Fruit fly (Drosophila melanogaster): ENCODE results near the gene Hira.

The Hira gene

dm6 chrX:7690683-7691082 lies 31.2 kb upstream of the Hira start (continued):
- TF ChIP-seq pan (optimal IDR thresholded peaks at IDR 0.05) (no peak), pan (GFP tag; optimal IDR thresholded peaks at IDR 0.05 in 1 of 2, IDR thresholded peaks at IDR 0.05 in 1 of 2) (peak in 1 of 2 experiments; percentile 5), D (optimal IDR thresholded peaks at IDR 0.05) (no peak), D (GFP tag; optimal IDR thresholded peaks at IDR 0.05) (peak; percentile 39), lola (GFP tag; optimal IDR thresholded peaks at IDR 0.05) (peak in 1 of 3 experiments; percentile 15), Blimp-1 (GFP tag; optimal IDR thresholded peaks at IDR 0.05) (peak; percentile 45), az2 (GFP tag; optimal IDR thresholded peaks at IDR 0.05) (no peak), MTF-1 (GFP tag; optimal IDR thresholded peaks at IDR 0.05; ENCODE audit: borderline replicate concordance) (peak; percentile 85), en (GFP tag; optimal IDR thresholded peaks at IDR 0.05) (peak; percentile 11), unpg (GFP tag; optimal IDR thresholded peaks at IDR 0.05) (no peak), CG10431 (GFP tag; optimal IDR thresholded peaks at IDR 0.05) (peak; percentile 84), crp (GFP tag; optimal IDR thresholded peaks at IDR 0.05) (no peak), grn (GFP tag; optimal IDR thresholded peaks at IDR 0.05) (peak; percentile 78), CTCF (GFP tag; optimal IDR thresholded peaks at IDR 0.05) (peak; percentile 39), CG31365 (tag; optimal IDR thresholded peaks at IDR 0.05) (peak; percentile 50), wek (GFP tag; optimal IDR thresholded peaks at IDR 0.05) (peak; percentile 67), mld (GFP tag; IDR thresholded peaks at IDR 0.05; ENCODE audit: partially characterized antibody) (no peak), Asciz (GFP tag; optimal IDR thresholded peaks at IDR 0.05) (peak; percentile 76), Dbx (GFP tag; IDR thresholded peaks at IDR 0.05) (peak; percentile 56; the same call in 1 of the 3 replicates), CG4854 (GFP tag; optimal IDR thresholded peaks at IDR 0.05) (peak; percentile 33), fd64A (GFP tag; optimal IDR thresholded peaks at IDR 0.05) (peak; percentile 79), tap (tag; optimal IDR thresholded peaks at IDR 0.05) (peak; percentile 55), schlank (tag; optimal IDR thresholded peaks at IDR 0.05) (peak; percentile 51), CG18619 (GFP tag; optimal IDR thresholded peaks at IDR 0.05) (peak; percentile 60), CrebB (tag; optimal IDR thresholded peaks at IDR 0.05) (peak; percentile 75), cg (GFP tag; optimal IDR thresholded peaks at IDR 0.05) (peak; percentile 29), odd (GFP tag; optimal IDR thresholded peaks at IDR 0.05) (peak; percentile 59), ash1 (GFP tag; optimal IDR thresholded peaks at IDR 0.05) (peak; percentile 26), CG30403 (GFP tag; optimal IDR thresholded peaks at IDR 0.05) (no peak), salm (tag; optimal IDR thresholded peaks at IDR 0.05) (peak; percentile 30), CG17385 (GFP tag; optimal IDR thresholded peaks at IDR 0.05) (peak; percentile 72), CG11695 (GFP tag; IDR thresholded peaks at IDR 0.05) (0 out of 3 replicates have a peak, but pooled peaks have one; percentile 32), Hand (GFP tag; optimal IDR thresholded peaks at IDR 0.05) (peak; percentile 76), CG33213 (GFP tag; optimal IDR thresholded peaks at IDR 0.05) (peak; percentile 18), Max (GFP tag; optimal IDR thresholded peaks at IDR 0.05) (peak; percentile 17), sqz (GFP tag; optimal IDR thresholded peaks at IDR 0.05) (peak; percentile 67), CG18764 (GFP tag; optimal IDR thresholded peaks at IDR 0.05) (peak; percentile 14), CG15514 (GFP tag; optimal IDR thresholded peaks at IDR 0.05) (peak; percentile 75), CG15696 (tag; optimal IDR thresholded peaks at IDR 0.05) (no peak), CG8359 (GFP tag; optimal IDR thresholded peaks at IDR 0.05; ENCODE audit: borderline replicate concordance) (peak; percentile 42), sna (GFP tag; IDR thresholded peaks at IDR 0.05; ENCODE audit: partially characterized antibody) (no peak), CG12071 (GFP tag; optimal IDR thresholded peaks at IDR 0.05) (peak; percentile 79), CG12104 (GFP tag; optimal IDR thresholded peaks at IDR 0.05) (peak; percentile 51), Trl (optimal IDR thresholded peaks at IDR 0.05) (peak; percentile 75 to 97), Trl (GFP tag; optimal IDR thresholded peaks at IDR 0.05) (peak; percentile 32), CG7987 (GFP tag; optimal IDR thresholded peaks at IDR 0.05) (peak; percentile 46), CG32767 (GFP tag; IDR thresholded peaks at IDR 0.05) (0 out of 2 replicates have a peak, but pooled peaks have one; percentile 18), CG13296 (GFP tag; optimal IDR thresholded peaks at IDR 0.05) (peak; percentile 84), CG11398 (GFP tag; optimal IDR thresholded peaks at IDR 0.05) (peak; percentile 54), Vsx1 (GFP tag; optimal IDR thresholded peaks at IDR 0.05) (peak; percentile 62)
